Comparison of ENCODE assay signal across 1 fruit fly cellular context in the genomic region with DNA sequence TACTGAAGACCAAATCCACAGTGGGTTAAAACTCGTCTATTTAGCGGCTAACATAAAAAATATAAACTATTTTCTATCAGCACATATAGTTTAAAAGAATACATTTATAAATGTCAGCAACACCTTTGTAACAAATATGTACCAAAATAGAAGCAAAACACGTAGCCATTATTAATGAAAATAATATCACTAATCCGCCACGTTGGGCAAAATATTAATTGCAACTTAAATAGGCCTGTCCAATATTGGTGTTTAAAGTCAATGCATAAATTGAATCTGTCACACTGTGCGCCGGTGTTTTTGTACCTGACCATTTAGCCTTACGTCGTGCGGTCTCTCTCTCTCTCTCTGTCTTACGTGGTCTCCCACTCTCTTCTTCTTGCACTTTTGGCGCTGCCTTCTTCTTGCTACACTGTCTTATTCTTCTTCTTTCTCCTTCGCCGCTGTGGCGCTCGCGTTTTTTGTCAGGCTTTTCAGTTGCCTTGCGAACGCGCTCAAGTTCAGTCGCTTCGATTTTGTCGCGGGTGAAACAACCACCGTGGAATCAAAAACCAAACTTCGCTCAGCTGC.
TF ChIP-seq lines count a peak whose summit lies in the region.

No protein-coding gene starts in this region.

TF ChIP-seq in whole organism, embryonic, 481 proteins besides CTCF, POLR2A, EP300 and RAD21 (continued from another document):
- TF ChIP-seq NfI (GFP tag; optimal IDR thresholded peaks at IDR 0.05; lab: Kevin White, UChicago) (peak; percentile 99), CG5245 (GFP tag; optimal IDR thresholded peaks at IDR 0.05; lab: Kevin White, UChicago) (peak; percentile 95), CG12219 (GFP tag; optimal IDR thresholded peaks at IDR 0.05; lab: Kevin White, UChicago) (peak; percentile 98), cas (GFP tag; IDR thresholded peaks at IDR 0.05; lab: Robert Waterston, UW) (peak; percentile 89), D (optimal IDR thresholded peaks at IDR 0.05; lab: Kevin White, UChicago) (no peak), D (GFP tag; optimal IDR thresholded peaks at IDR 0.05; lab: Kevin White, UChicago) (peak; percentile 99), Vsx1 (GFP tag; optimal IDR thresholded peaks at IDR 0.05; lab: Kevin White, UChicago) (peak; percentile 91), mam (GFP tag; optimal IDR thresholded peaks at IDR 0.05; lab: Kevin White, UChicago) (peak; percentile 91), mld (GFP tag; IDR thresholded peaks at IDR 0.05; lab: Robert Waterston, UW; ENCODE audit: partially characterized antibody) (peak; percentile 51; the same call in 1 of the 3 replicates), Elba2 (GFP tag; optimal IDR thresholded peaks at IDR 0.05; lab: Kevin White, UChicago) (peak; percentile 74), HHEX (GFP tag; optimal IDR thresholded peaks at IDR 0.05; lab: Kevin White, UChicago) (peak; percentile 96), Fer3 (tag; optimal IDR thresholded peaks at IDR 0.05; lab: Kevin White, UChicago) (peak; percentile 92), CG18619 (GFP tag; optimal IDR thresholded peaks at IDR 0.05; lab: Kevin White, UChicago) (peak; percentile 99), bab2 (GFP tag; optimal IDR thresholded peaks at IDR 0.05; lab: Kevin White, UChicago) (peak; percentile 74), CG6765 (GFP tag; optimal IDR thresholded peaks at IDR 0.05; lab: Kevin White, UChicago) (peak; percentile 88)
